Fruit fly (Drosophila melanogaster) whole organism, prepupa: Measurements from ENCODE around the gene CG15333.

Experiments used
- CG10631 ChIP-seq: fragments of 200-800 bp; sonication (Bioruptor generic); optimal IDR thresholded peaks from 2 replicates; lab custom pipeline; 2016; ENCODE audit warnings: missing biosample characterization, missing genetic modification characterization
- CG10669 ChIP-seq: fragments of 200-800 bp; sonication (Bioruptor generic); optimal IDR thresholded peaks from 3 replicates; lab custom pipeline; 2018; ENCODE audit warnings: missing biosample characterization, mild to moderate bottlenecking, missing genetic modification characterization, moderate library complexity
- CG11762 ChIP-seq: fragments of 200-800 bp; sonication (Bioruptor generic); optimal IDR thresholded peaks from 3 replicates; lab custom pipeline; 2016; ENCODE audit warnings: missing biosample characterization, missing genetic modification characterization; ENCODE audit not compliant: insufficient read depth
- CG11902 ChIP-seq: fragments of 200-800 bp; sonication (Bioruptor generic); optimal IDR thresholded peaks from 3 replicates; lab custom pipeline; 2016; ENCODE audit warnings: missing biosample characterization, missing genetic modification characterization
- CG15336 ChIP-seq: fragments of 200-800 bp; sonication (Bioruptor generic); IDR thresholded peaks from 2 replicates; pipeline ENCODE4 v1.3.6; 2022; ENCODE audit warnings: missing biosample characterization, missing genetic modification characterization
- CG1621 ChIP-seq: fragments of 200-800 bp; sonication (Bioruptor generic); optimal IDR thresholded peaks from 3 replicates; lab custom pipeline; 2018; ENCODE audit warnings: missing biosample characterization, mild to moderate bottlenecking, missing genetic modification characterization
- CG16779 ChIP-seq: fragments of 200-800 bp; sonication (Bioruptor generic); optimal IDR thresholded peaks from 3 replicates; lab custom pipeline; 2017; ENCODE audit warnings: missing biosample characterization, mild to moderate bottlenecking, missing genetic modification characterization
- CG3032 ChIP-seq: fragments of 200-800 bp; optimal IDR thresholded peaks from 2 replicates; lab custom pipeline; 2019; ENCODE audit warnings: missing biosample characterization, mild to moderate bottlenecking, missing genetic modification characterization, moderate library complexity
- CG3919 ChIP-seq: fragments of 200-800 bp; sonication (Bioruptor generic); optimal IDR thresholded peaks from 3 replicates; lab custom pipeline; 2016; ENCODE audit warnings: missing biosample characterization, missing genetic modification characterization
- CG4318 ChIP-seq: fragments of 200-800 bp; sonication (Bioruptor generic); optimal IDR thresholded peaks from 3 replicates; lab custom pipeline; 2017; ENCODE audit warnings: missing biosample characterization, mild to moderate bottlenecking, missing genetic modification characterization
- CG6163 ChIP-seq: fragments of 200-800 bp; sonication (Bioruptor generic); IDR thresholded peaks from 3 replicates; pipeline ENCODE4 v1.3.6; 2022; ENCODE audit warnings: missing biosample characterization, missing genetic modification characterization
- CG6792 ChIP-seq: fragments of 200-800 bp; sonication (Bioruptor generic); optimal IDR thresholded peaks from 3 replicates; lab custom pipeline; 2016; ENCODE audit warnings: missing biosample characterization, missing genetic modification characterization
- CG6808 ChIP-seq: fragments of 200-800 bp; sonication (Bioruptor generic); optimal IDR thresholded peaks from 3 replicates; lab custom pipeline; 2017; ENCODE audit warnings: missing biosample characterization, missing genetic modification characterization, mild to moderate bottlenecking, moderate library complexity, missing genetic modification reagents
- CG6854 ChIP-seq: fragments of 200-800 bp; sonication (Bioruptor generic); optimal IDR thresholded peaks from 2 replicates; lab custom pipeline; 2017; ENCODE audit warnings: missing biosample characterization, mild to moderate bottlenecking, missing genetic modification characterization
- CG7368 ChIP-seq: fragments of 200-800 bp; sonication (Bioruptor generic); optimal IDR thresholded peaks from 3 replicates; lab custom pipeline; 2016; ENCODE audit warnings: missing biosample characterization, missing genetic modification characterization
- CG8119 ChIP-seq: fragments of 200-800 bp; sonication (Bioruptor generic); IDR thresholded peaks from 3 replicates; pipeline ENCODE4 v1.3.6; 2022; ENCODE audit warnings: missing biosample characterization, missing genetic modification characterization
- CG8319 ChIP-seq: fragments of 200-800 bp; sonication (Bioruptor generic); optimal IDR thresholded peaks from 3 replicates; lab custom pipeline; 2016; ENCODE audit warnings: missing biosample characterization, missing genetic modification characterization
- CG8632 ChIP-seq: fragments of 200-800 bp; sonication (Bioruptor generic); optimal IDR thresholded peaks from 3 replicates; lab custom pipeline; 2016; ENCODE audit warnings: missing biosample characterization, missing genetic modification characterization
- CG9139 ChIP-seq: fragments of 200-800 bp; sonication (Bioruptor generic); optimal IDR thresholded peaks from 3 replicates; lab custom pipeline; 2017; ENCODE audit warnings: missing biosample characterization, mild to moderate bottlenecking, missing genetic modification characterization
- Eip78C ChIP-seq: fragments of 200-800 bp; sonication (Bioruptor generic); peaks from one replicate; lab custom pipeline; 2016; ENCODE audit warnings: missing biosample characterization, missing genetic modification characterization
- Eip93F ChIP-seq: fragments of 200-800 bp; sonication (Bioruptor generic); optimal IDR thresholded peaks from 2 replicates; lab custom pipeline; 2016; ENCODE audit warnings: missing biosample characterization, mild to moderate bottlenecking, missing genetic modification characterization
- Ets21C ChIP-seq: fragments of 200-800 bp; sonication (Bioruptor generic); optimal IDR thresholded peaks from 3 replicates; lab custom pipeline; 2016; ENCODE audit warnings: missing biosample characterization, missing genetic modification characterization
- Ets96B ChIP-seq: fragments of 200-800 bp; optimal IDR thresholded peaks from 2 replicates; lab custom pipeline; 2019; ENCODE audit warnings: missing biosample characterization, mild to moderate bottlenecking, missing genetic modification characterization, moderate library complexity
- Gug ChIP-seq: fragments of 200-800 bp; sonication (Bioruptor generic); IDR thresholded peaks from 2 replicates; pipeline ENCODE4 v1.3.6; 2022; ENCODE audit warnings: missing biosample characterization, missing genetic modification characterization
- Lpt ChIP-seq: fragments of 200-800 bp; sonication (Bioruptor generic); optimal IDR thresholded peaks from 3 replicates; lab custom pipeline; 2016; ENCODE audit warnings: missing biosample characterization, missing genetic modification characterization
- Met ChIP-seq: fragments of 200-800 bp; sonication (Bioruptor generic); optimal IDR thresholded peaks from 3 replicates; lab custom pipeline; 2016; ENCODE audit warnings: missing biosample characterization, missing genetic modification characterization
- OdsH ChIP-seq: fragments of 200-800 bp; sonication (Bioruptor generic); optimal IDR thresholded peaks from 3 replicates; lab custom pipeline; 2016; ENCODE audit warnings: missing biosample characterization, missing genetic modification characterization
- Smox ChIP-seq: fragments of 200-800 bp; sonication (Bioruptor generic); optimal IDR thresholded peaks from 3 replicates; lab custom pipeline; 2016; ENCODE audit warnings: missing biosample characterization, missing genetic modification characterization
- Sox14 ChIP-seq: fragments of 200-800 bp; sonication (Bioruptor generic); optimal IDR thresholded peaks from 3 replicates; lab custom pipeline; 2016; ENCODE audit warnings: missing biosample characterization, missing genetic modification characterization
- cyc ChIP-seq: fragments of 200-800 bp; sonication (Bioruptor generic); optimal IDR thresholded peaks from 3 replicates; lab custom pipeline; 2016; ENCODE audit warnings: missing biosample characterization, missing genetic modification characterization
- dac ChIP-seq: fragments of 200-800 bp; sonication (Bioruptor generic); optimal IDR thresholded peaks from 2 replicates; lab custom pipeline; 2017; ENCODE audit warnings: missing biosample characterization, mild to moderate bottlenecking, missing genetic modification characterization
- dsx ChIP-seq: fragments of 200-800 bp; optimal IDR thresholded peaks from 3 replicates; lab custom pipeline; 2019; ENCODE audit warnings: missing biosample characterization, mild to moderate bottlenecking, missing genetic modification characterization, moderate library complexity; ENCODE audit not compliant: poor library complexity, severe bottlenecking
- eg ChIP-seq: fragments of 200-800 bp; sonication (Bioruptor generic); IDR thresholded peaks from 3 replicates; pipeline ENCODE4 v1.3.6; 2022; ENCODE audit warnings: missing biosample characterization, missing genetic modification characterization
- esn ChIP-seq: fragments of 200-800 bp; sonication (Bioruptor generic); optimal IDR thresholded peaks from 2 replicates; lab custom pipeline; 2016; ENCODE audit warnings: missing biosample characterization, mild to moderate bottlenecking, missing genetic modification characterization, moderate library complexity
- fd59A ChIP-seq: fragments of 200-800 bp; sonication (Bioruptor generic); optimal IDR thresholded peaks from 2 replicates; lab custom pipeline; 2017; ENCODE audit warnings: missing biosample characterization, mild to moderate bottlenecking, missing genetic modification characterization, missing genetic modification reagents
- fkh ChIP-seq: fragments of 200-800 bp; sonication (Bioruptor generic); optimal IDR thresholded peaks from 3 replicates; lab custom pipeline; 2017; ENCODE audit warnings: missing biosample characterization, mild to moderate bottlenecking, missing genetic modification characterization, moderate library complexity
- lz ChIP-seq: fragments of 200-800 bp; sonication (Bioruptor generic); optimal IDR thresholded peaks from 3 replicates; lab custom pipeline; 2016; ENCODE audit warnings: missing biosample characterization, missing genetic modification characterization
- net ChIP-seq: fragments of 200-800 bp; sonication (Bioruptor generic); optimal IDR thresholded peaks from 3 replicates; lab custom pipeline; 2016; ENCODE audit warnings: missing biosample characterization, missing genetic modification characterization
- salr ChIP-seq, 2 experiments: fragments of 200-800 bp; sonication (Bioruptor generic); optimal IDR thresholded peaks; 3 replicates each; lab custom pipeline; 2016 to 2018; ENCODE audit warnings: missing biosample characterization in 2 of 2, missing genetic modification characterization in 2 of 2, mild to moderate bottlenecking in 1 of 2
- ss ChIP-seq, 2 experiments: fragments of 200-800 bp; sonication (Bioruptor generic); optimal IDR thresholded peaks; 2 replicates in 1 of 2; 3 replicates in 1 of 2; lab custom pipeline; 2017 to 2018; ENCODE audit warnings: mild to moderate bottlenecking in 2 of 2, missing biosample characterization in 2 of 2, missing genetic modification characterization in 2 of 2, moderate library complexity in 1 of 2
- svp ChIP-seq: fragments of 200-800 bp; sonication (Bioruptor generic); peaks from one replicate; lab custom pipeline; 2016; ENCODE audit warnings: missing biosample characterization, missing genetic modification characterization
- vri ChIP-seq: fragments of 200-800 bp; sonication (Bioruptor generic); optimal IDR thresholded peaks from 3 replicates; lab custom pipeline; 2016; ENCODE audit warnings: missing biosample characterization, mild to moderate bottlenecking, missing genetic modification characterization

Gene CG15333

dm6 chrX:8056597-8057228 is 35.6 kb upstream of the CG15333 start (continued):
- TF ChIP-seq CG6854 (GFP tag; lab: Kevin White, UChicago) (no peak), CG3919 (GFP tag; lab: Kevin White, UChicago) (peak; percentile 13), CG6163 (GFP tag; lab: Robert Waterston, UW) (peak; percentile 67), CG11762 (GFP tag; lab: Kevin White, UChicago) (no peak), Lpt (peak; percentile 8), dsx (no peak), eg (GFP tag; lab: Robert Waterston, UW) (peak; percentile 65; the same call in 2 of the 3 replicates), ss (GFP tag; optimal IDR thresholded peaks at IDR 0.05; lab: Kevin White, UChicago) (peak; percentile 14 to 50), CG10669 (GFP tag; lab: Kevin White, UChicago) (peak; percentile 30), Gug (GFP tag; lab: Robert Waterston, UW) (no peak), CG6792 (GFP tag; lab: Kevin White, UChicago) (no peak), CG8119 (GFP tag; lab: Robert Waterston, UW) (peak; percentile 62; the same call in 2 of the 3 replicates), CG4318 (GFP tag; lab: Kevin White, UChicago) (no peak), cyc (GFP tag; lab: Kevin White, UChicago) (no peak), Met (no peak), dac (GFP tag; lab: Kevin White, UChicago) (no peak), CG15336 (GFP tag; lab: Robert Waterston, UW) (peak; percentile 41; the same call in 1 of the 2 replicates), net (peak; percentile 2), OdsH (GFP tag; lab: Kevin White, UChicago) (no peak), lz (GFP tag; lab: Kevin White, UChicago) (no peak), CG3032 (tag; lab: Kevin White, UChicago) (no peak), CG7368 (GFP tag; lab: Kevin White, UChicago) (no peak), CG16779 (tag; lab: Kevin White, UChicago) (no peak), esn (GFP tag; lab: Kevin White, UChicago) (no peak), CG8319 (GFP tag; lab: Kevin White, UChicago) (no peak), Ets21C (GFP tag; lab: Kevin White, UChicago) (no peak), CG10631 (GFP tag; lab: Kevin White, UChicago) (no peak), CG9139 (GFP tag; lab: Kevin White, UChicago) (no peak), Sox14 (GFP tag; lab: Kevin White, UChicago) (no peak)
- TF ChIP-seq, all 60 proteins: peak for 14

- TF ChIP-seq net (no peak), CG6808 (no peak), CG8319 (GFP tag; lab: Kevin White, UChicago) (no peak), vri (GFP tag; lab: Kevin White, UChicago) (peak; percentile 51), fkh (GFP tag; lab: Kevin White, UChicago) (peak; percentile 4), CG6792 (GFP tag; lab: Kevin White, UChicago) (no peak)
Measured at dm6 chrX:8056084-8056483, 34.9 kb upstream of the CG15333 start.

dm6 chrX:8049292-8049691 is 28.1 kb upstream of the CG15333 start:
- peak; percentile 50 for TF ChIP-seq fkh (GFP tag; lab: Kevin White, UChicago)
- no peak for TF ChIP-seq CG8119 (GFP tag; lab: Robert Waterston, UW)
- TF ChIP-seq, all 60 proteins: peak for 1

- TF ChIP-seq Eip93F (GFP tag; lab: Kevin White, UChicago) = no peak
- TF ChIP-seq Smox = no peak
- TF ChIP-seq CG4318 (GFP tag; lab: Kevin White, UChicago) = no peak
- TF ChIP-seq CG8319 (GFP tag; lab: Kevin White, UChicago) = no peak
- no peak for TF ChIP-seq CG11902
- TF ChIP-seq svp = no peak
- TF ChIP-seq CG6854 (GFP tag; lab: Kevin White, UChicago) = no peak
- TF ChIP-seq Eip78C (GFP tag; lab: Kevin White, UChicago) = no peak
- TF ChIP-seq esn (GFP tag; lab: Kevin White, UChicago) = no peak
- TF ChIP-seq Gug (GFP tag; lab: Robert Waterston, UW) = no peak
- no peak for TF ChIP-seq Ets96B (tag; lab: Kevin White, UChicago)
- TF ChIP-seq salr (GFP tag; optimal IDR thresholded peaks at IDR 0.05; lab: Kevin White, UChicago) = no peak
- TF ChIP-seq CG1621 (tag; lab: Kevin White, UChicago) = no peak
- no peak for TF ChIP-seq CG8632 (GFP tag; lab: Kevin White, UChicago)
- no peak for TF ChIP-seq CG6808
- no peak for TF ChIP-seq fd59A (GFP tag; lab: Kevin White, UChicago)
- TF ChIP-seq Lpt = no peak
- TF ChIP-seq ss (GFP tag; optimal IDR thresholded peaks at IDR 0.05; lab: Kevin White, UChicago) = no peak
- TF ChIP-seq OdsH (GFP tag; lab: Kevin White, UChicago) = no peak
- no peak for TF ChIP-seq lz (GFP tag; lab: Kevin White, UChicago)
Measured at dm6 chrX:8046520-8046919, 25.4 kb upstream of the CG15333 start.
